Fruit fly (Drosophila melanogaster): ENCODE measurements around the gene CG13001.

dm6 chrX:16946604-16947003, 3.9 kb upstream of the CG13001 start:
- TF ChIP-seq CG10669 (GFP tag; optimal IDR thresholded peaks at IDR 0.05) (no peak), CG6854 (GFP tag; optimal IDR thresholded peaks at IDR 0.05) (no peak), cyc (GFP tag; optimal IDR thresholded peaks at IDR 0.05) (no peak), salr (GFP tag; optimal IDR thresholded peaks at IDR 0.05) (no peak)
